Fruit fly (Drosophila melanogaster) whole organism, embryonic: ENCODE results near the gene mRpL10.

ENCODE experiments used
- Adf1 ChIP-seq: fragments of 200-800 bp; sonication (Bioruptor generic); IDR thresholded peaks from 2 replicates; pipeline ENCODE4 v1.3.6; 2022; ENCODE audit warnings: missing biosample characterization, missing genetic modification characterization
- Antp ChIP-seq: fragments of 200-800 bp; sonication (Bioruptor generic); optimal IDR thresholded peaks from 3 replicates; lab custom pipeline; 2016; ENCODE audit warnings: missing biosample characterization, missing genetic modification characterization
- BEAF-32 ChIP-seq: fragments of 200-800 bp; sonication (Bioruptor generic); optimal IDR thresholded peaks from 3 replicates; lab custom pipeline; 2017; ENCODE audit warnings: missing biosample characterization, missing genetic modification characterization, mild to moderate bottlenecking, moderate library complexity, missing genetic modification reagents
- CG10565 ChIP-seq: fragments of 200-800 bp; sonication (Bioruptor generic); optimal IDR thresholded peaks from 3 replicates; lab custom pipeline; 2016; ENCODE audit warnings: missing biosample characterization, mild to moderate bottlenecking, missing genetic modification characterization
- CG11696 ChIP-seq: fragments of 200-800 bp; sonication (Bioruptor generic); IDR thresholded peaks from 2 replicates; pipeline ENCODE4 v1.3.6; 2022; ENCODE audit warnings: missing biosample characterization, missing genetic modification characterization
- CG13287 ChIP-seq: fragments of 200-800 bp; sonication (Bioruptor generic); IDR thresholded peaks from 2 replicates; pipeline ENCODE4 v1.3.6; 2022; ENCODE audit warnings: missing biosample characterization, missing genetic modification characterization; ENCODE audit not compliant: partially characterized antibody
- CG13296 ChIP-seq: fragments of 200-800 bp; sonication (Bioruptor generic); optimal IDR thresholded peaks from 3 replicates; lab custom pipeline; 2018; ENCODE audit warnings: missing biosample characterization, mild to moderate bottlenecking, missing genetic modification characterization
- CG13624 ChIP-seq: fragments of 200-800 bp; sonication (Bioruptor generic); optimal IDR thresholded peaks from 2 replicates; lab custom pipeline; 2016; ENCODE audit warnings: missing biosample characterization, missing genetic modification characterization
- CG18619 ChIP-seq: fragments of 200-800 bp; sonication (Bioruptor generic); optimal IDR thresholded peaks from 3 replicates; lab custom pipeline; 2017; ENCODE audit warnings: missing biosample characterization, mild to moderate bottlenecking, missing genetic modification characterization
- CG2678 ChIP-seq: fragments of 200-800 bp; sonication (Bioruptor generic); optimal IDR thresholded peaks from 3 replicates; lab custom pipeline; 2019; ENCODE audit warnings: missing biosample characterization, mild to moderate bottlenecking, missing genetic modification characterization, moderate library complexity
- CG3065 ChIP-seq: fragments of 200-800 bp; sonication (Bioruptor generic); optimal IDR thresholded peaks from 2 replicates; lab custom pipeline; 2016; ENCODE audit warnings: missing biosample characterization, missing genetic modification characterization
- CG32767 ChIP-seq: fragments of 200-800 bp; sonication (Bioruptor generic); IDR thresholded peaks from 2 replicates; pipeline ENCODE4 v1.3.6; 2022; ENCODE audit warnings: missing biosample characterization, missing genetic modification characterization
- CG34224 ChIP-seq: fragments of 200-800 bp; sonication (Bioruptor generic); IDR thresholded peaks from 3 replicates; pipeline ENCODE4 v1.3.6; 2022; ENCODE audit warnings: missing biosample characterization, missing genetic modification characterization; ENCODE audit not compliant: partially characterized antibody
- CG4360 ChIP-seq: fragments of 200-800 bp; sonication (Bioruptor generic); IDR thresholded peaks from 2 replicates; pipeline ENCODE4 v1.3.6; 2022; ENCODE audit warnings: missing biosample characterization, missing genetic modification characterization
- CG6175 ChIP-seq: fragments of 200-800 bp; sonication (Bioruptor generic); IDR thresholded peaks from 3 replicates; pipeline ENCODE4 v1.3.6; 2022; ENCODE audit warnings: missing biosample characterization, missing genetic modification characterization
- CG6689 ChIP-seq: fragments of 200-800 bp; sonication (Bioruptor generic); IDR thresholded peaks from 2 replicates; pipeline ENCODE4 v1.3.6; 2022; ENCODE audit warnings: missing biosample characterization, missing genetic modification characterization
- CG9727 ChIP-seq: fragments of 200-800 bp; sonication (Bioruptor generic); optimal IDR thresholded peaks from 3 replicates; lab custom pipeline; 2017; ENCODE audit warnings: missing biosample characterization, mild to moderate bottlenecking, missing genetic modification characterization
- Dbx ChIP-seq: fragments of 200-800 bp; sonication (Bioruptor generic); IDR thresholded peaks from 3 replicates; pipeline ENCODE4 v1.3.6; 2022; ENCODE audit warnings: missing biosample characterization, missing genetic modification characterization
- Dll ChIP-seq: fragments of 200-800 bp; sonication (Bioruptor generic); IDR thresholded peaks from 4 replicates; pipeline ENCODE4 v1.3.6; 2022; ENCODE audit warnings: missing biosample characterization, missing genetic modification characterization; ENCODE audit not compliant: partially characterized antibody
- Dp ChIP-seq: fragments of 200-800 bp; sonication (Bioruptor generic); optimal IDR thresholded peaks from 2 replicates; lab custom pipeline; 2018; ENCODE audit warnings: missing biosample characterization, mild to moderate bottlenecking, missing genetic modification characterization, moderate library complexity
- Gug ChIP-seq: fragments of 200-800 bp; sonication (Bioruptor generic); IDR thresholded peaks from 4 replicates; pipeline ENCODE4 v1.3.6; 2022; ENCODE audit warnings: missing biosample characterization, missing genetic modification characterization
- Hr78 ChIP-seq, 2 experiments: fragments of 200-800 bp in 1 of 2; fragments of >200 bp in 1 of 2; sonication (Bioruptor generic) in 1 of 2; optimal IDR thresholded peaks; 2 replicates each; lab custom pipeline; 2017 to 2019; ENCODE audit warnings: missing biosample characterization in 2 of 2, missing genetic modification characterization in 2 of 2, mild to moderate bottlenecking in 1 of 2, moderate library complexity in 1 of 2
- Hsf ChIP-seq: fragments of 200-800 bp; sonication (Bioruptor generic); optimal IDR thresholded peaks from 3 replicates; lab custom pipeline; 2016; ENCODE audit warnings: missing biosample characterization, missing genetic modification characterization
- Med ChIP-seq: fragments of 200-800 bp; sonication (Bioruptor generic); peaks from one replicate; lab custom pipeline; 2016; ENCODE audit warnings: missing biosample characterization, missing genetic modification characterization, mild to moderate bottlenecking, inconsistent platforms, moderate library complexity
- Sin3A ChIP-seq: fragments of >200 bp; optimal IDR thresholded peaks from 2 replicates; lab custom pipeline; 2018
- Stat92E ChIP-seq, 3 experiments: fragments of >200 bp in 2 of 3; fragments of 200-800 bp in 1 of 3; sonication (Bioruptor generic) in 1 of 3; optimal IDR thresholded peaks; 2 replicates each; lab custom pipeline; 2017 to 2019; ENCODE audit warnings: missing biosample characterization in 3 of 3, missing genetic modification characterization in 3 of 3, mild to moderate bottlenecking in 1 of 3, moderate library complexity in 1 of 3
- Trl ChIP-seq, 3 experiments: fragments of >200 bp in 2 of 3; fragments of 200-800 bp in 1 of 3; sonication (Bioruptor generic) in 1 of 3; optimal IDR thresholded peaks; 2 replicates in 1 of 3; 3 replicates in 2 of 3; lab custom pipeline; 2016 to 2017; ENCODE audit warnings: missing biosample characterization in 1 of 3, missing genetic modification characterization in 1 of 3
- abd-A ChIP-seq: fragments of 200-800 bp; sonication (Bioruptor generic); optimal IDR thresholded peaks from 3 replicates; lab custom pipeline; 2019; ENCODE audit warnings: missing biosample characterization, mild to moderate bottlenecking, missing genetic modification characterization, moderate library complexity
- al ChIP-seq: fragments of 200-800 bp; sonication (Bioruptor generic); IDR thresholded peaks from 2 replicates; pipeline ENCODE4 v1.3.6; 2022; ENCODE audit warnings: missing biosample characterization, missing genetic modification characterization
- amos ChIP-seq: fragments of 200-800 bp; sonication (Bioruptor generic); IDR thresholded peaks from 2 replicates; pipeline ENCODE4 v1.3.6; 2022; ENCODE audit warnings: missing biosample characterization, missing genetic modification characterization; ENCODE audit not compliant: partially characterized antibody
- chinmo ChIP-seq: fragments of 200-800 bp; sonication (Bioruptor generic); IDR thresholded peaks from 4 replicates; pipeline ENCODE4 v1.3.6; 2022; ENCODE audit warnings: missing biosample characterization, missing genetic modification characterization; ENCODE audit not compliant: partially characterized antibody
- crp ChIP-seq, 2 experiments: fragments of 200-800 bp; sonication (Bioruptor generic); optimal IDR thresholded peaks; 2 replicates in 1 of 2; 3 replicates in 1 of 2; lab custom pipeline; 2017; ENCODE audit warnings: missing biosample characterization in 2 of 2, missing genetic modification characterization in 2 of 2, mild to moderate bottlenecking in 1 of 2, moderate library complexity in 1 of 2
- danr ChIP-seq: fragments of 200-800 bp; sonication (Bioruptor generic); IDR thresholded peaks from 2 replicates; pipeline ENCODE4 v1.3.6; 2022; ENCODE audit warnings: missing biosample characterization, missing genetic modification characterization
- en ChIP-seq: fragments of 200-800 bp; sonication (Bioruptor generic); optimal IDR thresholded peaks from 2 replicates; lab custom pipeline; 2016; ENCODE audit warnings: missing biosample characterization, missing genetic modification characterization
- kni ChIP-seq: fragments of 200-800 bp; sonication (Bioruptor generic); optimal IDR thresholded peaks from 3 replicates; lab custom pipeline; 2017; ENCODE audit warnings: mild to moderate bottlenecking, missing biosample characterization, missing genetic modification reagents, missing genetic modification characterization
- lov ChIP-seq, 2 experiments: fragments of 200-800 bp in 1 of 2; fragments of >200 bp in 1 of 2; sonication (Bioruptor generic) in 1 of 2; IDR thresholded peaks in 1 of 2; optimal IDR thresholded peaks in 1 of 2; 2 replicates in 1 of 2; 3 replicates in 1 of 2; pipeline versions ENCODE4 v1.3.6 to Lab custom; 2017 to 2022; ENCODE audit warnings: missing biosample characterization in 1 of 2, missing genetic modification characterization in 1 of 2
- luna ChIP-seq: fragments of 200-800 bp; sonication (Bioruptor generic); optimal IDR thresholded peaks from 2 replicates; lab custom pipeline; 2016; ENCODE audit warnings: missing biosample characterization, missing genetic modification characterization
- nerfin-1 ChIP-seq: fragments of 200-800 bp; sonication (Bioruptor generic); optimal IDR thresholded peaks from 3 replicates; lab custom pipeline; 2019; ENCODE audit warnings: missing biosample characterization, mild to moderate bottlenecking, missing genetic modification characterization, moderate library complexity
- odd ChIP-seq: fragments of 200-800 bp; sonication (Bioruptor generic); optimal IDR thresholded peaks from 2 replicates; lab custom pipeline; 2017; ENCODE audit warnings: missing biosample characterization, mild to moderate bottlenecking, missing genetic modification characterization
- p53 ChIP-seq: fragments of 200-800 bp; sonication (Bioruptor generic); optimal IDR thresholded peaks from 2 replicates; lab custom pipeline; 2016; ENCODE audit warnings: missing biosample characterization, missing genetic modification characterization
- psq ChIP-seq: fragments of 200-800 bp; sonication (Bioruptor generic); optimal IDR thresholded peaks from 2 replicates; lab custom pipeline; 2017; ENCODE audit warnings: missing biosample characterization, missing genetic modification characterization
- sd ChIP-seq: fragments of 200-800 bp; sonication (Bioruptor generic); optimal IDR thresholded peaks from 3 replicates; lab custom pipeline; 2018; ENCODE audit warnings: missing biosample characterization, mild to moderate bottlenecking, missing genetic modification characterization, moderate library complexity
- vfl ChIP-seq: fragments of 200-800 bp; sonication (Bioruptor generic); optimal IDR thresholded peaks from 2 replicates; lab custom pipeline; 2016; ENCODE audit warnings: missing biosample characterization, missing genetic modification characterization
- z ChIP-seq: fragments of 200-800 bp; sonication (Bioruptor generic); IDR thresholded peaks from 3 replicates; pipeline ENCODE4 v1.3.6; 2022; ENCODE audit warnings: missing biosample characterization, missing genetic modification characterization
- zfh1 ChIP-seq: fragments of 200-800 bp; sonication (Bioruptor generic); IDR thresholded peaks from 3 replicates; pipeline ENCODE4 v1.3.6; 2022; ENCODE audit warnings: missing biosample characterization, missing genetic modification characterization

mRpL10 gene

dm6 chr2L:223351-223750 is 19.8 kb downstream of the mRpL10 start (continued):
- TF ChIP-seq CG13296 (GFP tag; lab: Kevin White, UChicago) (peak; percentile 10), CG11696 (GFP tag; lab: Robert Waterston, UW) (peak; percentile 83), Gug (GFP tag; lab: Robert Waterston, UW) (peak; percentile 72; the same call in 3 of the 4 replicates), danr (GFP tag; lab: Robert Waterston, UW) (peak; percentile 67), CG3065 (GFP tag; lab: Kevin White, UChicago) (peak; percentile 76), odd (GFP tag; lab: Kevin White, UChicago) (peak; percentile 74), Stat92E (GFP tag; optimal IDR thresholded peaks at IDR 0.05; lab: Kevin White, UChicago) (peak in 1 of 3 experiments; percentile 68), en (GFP tag; lab: Kevin White, UChicago) (peak; percentile 86), al (GFP tag; lab: Robert Waterston, UW) (peak; percentile 53), psq (GFP tag; lab: Kevin White, UChicago) (peak; percentile 40), Hr78 (GFP tag; optimal IDR thresholded peaks at IDR 0.05; lab: Kevin White, UChicago) (peak in 1 of 2 experiments; percentile 8), CG18619 (GFP tag; lab: Kevin White, UChicago) (peak; percentile 75), CG13624 (GFP tag; lab: Kevin White, UChicago) (peak; percentile 73)
- TF ChIP-seq, all 482 proteins: peak for 381

dm6 chr2L:223867-224598 is 20.5 kb downstream of the mRpL10 start:
- TF ChIP-seq Sin3A (lab: Kevin White, UChicago), result no peak
- TF ChIP-seq CG32767 (GFP tag; lab: Robert Waterston, UW), result peak; percentile 27; the same call in 1 of the 2 replicates
- TF ChIP-seq CG10565, result no peak
- no peak for TF ChIP-seq CG9727
- TF ChIP-seq lov (optimal IDR thresholded peaks at IDR 0.05; lab: Kevin White, UChicago), result no peak
- 0 out of 3 replicates have a peak, but pooled peaks have one; percentile 22 for TF ChIP-seq lov (GFP tag; IDR thresholded peaks at IDR 0.05; lab: Robert Waterston, UW)
- TF ChIP-seq z (GFP tag; lab: Robert Waterston, UW), result 0 out of 3 replicates have a peak, but pooled peaks have one; percentile 21
- TF ChIP-seq CG13287, result 0 out of 2 replicates have a peak, but pooled peaks have one; percentile 3
- peak; percentile 72; the same call in 2 of the 3 replicates for TF ChIP-seq CG6175 (GFP tag; lab: Robert Waterston, UW)
- TF ChIP-seq p53 (GFP tag; lab: Kevin White, UChicago), result no peak
- TF ChIP-seq Dbx (GFP tag; lab: Robert Waterston, UW), result no peak
- peak; percentile 81 for TF ChIP-seq kni (GFP tag; lab: Kevin White, UChicago)
- peak; percentile 17 to 57 for TF ChIP-seq Trl (optimal IDR thresholded peaks at IDR 0.05; lab: Kevin White, UChicago)
- no peak for TF ChIP-seq Trl (GFP tag; optimal IDR thresholded peaks at IDR 0.05; lab: Kevin White, UChicago)
- peak; percentile 78 for TF ChIP-seq Adf1 (GFP tag; lab: Robert Waterston, UW)
- no peak for TF ChIP-seq CG6689 (GFP tag; lab: Robert Waterston, UW)
- TF ChIP-seq CG34224 (GFP tag; lab: Robert Waterston, UW), result 0 out of 3 replicates have a peak, but pooled peaks have one; percentile 33
- TF ChIP-seq crp (GFP tag; optimal IDR thresholded peaks at IDR 0.05; lab: Kevin White, UChicago), result no peak
- no peak for TF ChIP-seq Antp (GFP tag; lab: Kevin White, UChicago)
- TF ChIP-seq Dp (GFP tag; lab: Kevin White, UChicago), result no peak
- TF ChIP-seq nerfin-1 (tag; lab: Kevin White, UChicago), result peak; percentile 88
- TF ChIP-seq amos, result peak; percentile 31; the same call in 1 of the 2 replicates
- TF ChIP-seq chinmo (GFP tag; lab: Robert Waterston, UW), result peak; percentile 83; the same call in 3 of the 4 replicates
- no peak for TF ChIP-seq vfl (GFP tag; lab: Kevin White, UChicago)
- peak; percentile 65 for TF ChIP-seq sd
- TF ChIP-seq zfh1, result no peak
- TF ChIP-seq CG4360 (GFP tag; lab: Robert Waterston, UW), result peak; percentile 98
- TF ChIP-seq Med, result peak; percentile 48
- no peak for TF ChIP-seq CG2678 (tag; lab: Kevin White, UChicago)
- peak; percentile 29 for TF ChIP-seq BEAF-32 (GFP tag; lab: Kevin White, UChicago)
- peak; percentile 46 for TF ChIP-seq abd-A (tag; lab: Kevin White, UChicago)
- no peak for TF ChIP-seq Hsf
- 0 out of 4 replicates have a peak, but pooled peaks have one; percentile 46 for TF ChIP-seq Dll (GFP tag; lab: Robert Waterston, UW)
- no peak for TF ChIP-seq luna (GFP tag; lab: Kevin White, UChicago)
